Fruit fly (Drosophila melanogaster) whole organism, embryonic: ENCODE measurements around the gene spn-B.

Experiments used
- B-H2 ChIP-seq: fragments of 200-800 bp; sonication (Bioruptor generic); optimal IDR thresholded peaks from 2 replicates; lab custom pipeline; 2018; ENCODE audit warnings: missing biosample characterization, mild to moderate bottlenecking, missing genetic modification characterization
- Bgb ChIP-seq: fragments of 200-800 bp; sonication (Bioruptor generic); IDR thresholded peaks from 2 replicates; pipeline ENCODE4 v1.3.6; 2022; ENCODE audit warnings: missing biosample characterization, missing genetic modification characterization; ENCODE audit not compliant: partially characterized antibody
- CG11247 ChIP-seq: fragments of 200-800 bp; sonication (Bioruptor generic); IDR thresholded peaks from 2 replicates; pipeline ENCODE4 v1.3.6; 2022; ENCODE audit warnings: missing biosample characterization, missing genetic modification characterization
- CG11456 ChIP-seq: fragments of 200-800 bp; sonication (Bioruptor generic); IDR thresholded peaks from 3 replicates; pipeline ENCODE4 v1.3.6; 2022; ENCODE audit warnings: missing biosample characterization, missing genetic modification characterization
- CG12104 ChIP-seq: fragments of 200-800 bp; sonication (Bioruptor generic); optimal IDR thresholded peaks from 3 replicates; lab custom pipeline; 2016; ENCODE audit warnings: missing biosample characterization, missing genetic modification characterization
- CG12219 ChIP-seq: fragments of 200-800 bp; sonication (Bioruptor generic); optimal IDR thresholded peaks from 3 replicates; lab custom pipeline; 2018; ENCODE audit warnings: missing biosample characterization, mild to moderate bottlenecking, missing genetic modification characterization
- CG13424 ChIP-seq: fragments of 200-800 bp; sonication (Bioruptor generic); optimal IDR thresholded peaks from 2 replicates; lab custom pipeline; 2019; ENCODE audit warnings: missing biosample characterization, mild to moderate bottlenecking, missing genetic modification characterization, moderate library complexity
- CG13894 ChIP-seq: fragments of 200-800 bp; sonication (Bioruptor generic); optimal IDR thresholded peaks from 3 replicates; lab custom pipeline; 2018; ENCODE audit warnings: missing biosample characterization, mild to moderate bottlenecking, missing genetic modification characterization, moderate library complexity
- CG15601 ChIP-seq: fragments of 200-800 bp; sonication (Bioruptor generic); optimal IDR thresholded peaks from 3 replicates; lab custom pipeline; 2019; ENCODE audit warnings: missing biosample characterization, mild to moderate bottlenecking, missing genetic modification characterization, moderate library complexity
- CG1603 ChIP-seq: fragments of 200-800 bp; sonication (Bioruptor generic); optimal IDR thresholded peaks from 2 replicates; lab custom pipeline; 2019; ENCODE audit warnings: missing biosample characterization, mild to moderate bottlenecking, missing genetic modification characterization, moderate library complexity
- CG18262 ChIP-seq: fragments of 200-800 bp; optimal IDR thresholded peaks from 3 replicates; lab custom pipeline; 2019; ENCODE audit warnings: missing biosample characterization, mild to moderate bottlenecking, missing genetic modification characterization, moderate library complexity
- CG2120 ChIP-seq: fragments of 200-800 bp; sonication (Bioruptor generic); optimal IDR thresholded peaks from 3 replicates; lab custom pipeline; 2016; ENCODE audit warnings: missing biosample characterization, missing genetic modification characterization
- CG32772 ChIP-seq: fragments of 200-800 bp; sonication (Bioruptor generic); IDR thresholded peaks from 2 replicates; pipeline ENCODE4 v1.3.6; 2022; ENCODE audit warnings: missing biosample characterization, missing genetic modification characterization
- CG34376 ChIP-seq: fragments of 200-800 bp; sonication (Bioruptor generic); optimal IDR thresholded peaks from 2 replicates; lab custom pipeline; 2018; ENCODE audit warnings: missing biosample characterization, mild to moderate bottlenecking, missing genetic modification characterization
- CG3847 ChIP-seq: fragments of 200-800 bp; sonication (Bioruptor generic); IDR thresholded peaks from 2 replicates; pipeline ENCODE4 v1.3.6; 2022; ENCODE audit warnings: missing biosample characterization, missing genetic modification characterization
- CG4404 ChIP-seq: fragments of 200-800 bp; sonication (Bioruptor generic); IDR thresholded peaks from 2 replicates; pipeline ENCODE4 v1.3.6; 2022; ENCODE audit warnings: missing biosample characterization, missing genetic modification characterization
- CG6175 ChIP-seq: fragments of 200-800 bp; sonication (Bioruptor generic); IDR thresholded peaks from 3 replicates; pipeline ENCODE4 v1.3.6; 2022; ENCODE audit warnings: missing biosample characterization, missing genetic modification characterization
- CG6791 ChIP-seq: fragments of 200-800 bp; sonication (Bioruptor generic); IDR thresholded peaks from 3 replicates; pipeline ENCODE4 v1.3.6; 2022; ENCODE audit warnings: missing biosample characterization, missing genetic modification characterization; ENCODE audit not compliant: partially characterized antibody
- CG6813 ChIP-seq: fragments of 200-800 bp; sonication (Bioruptor generic); optimal IDR thresholded peaks from 2 replicates; lab custom pipeline; 2017; ENCODE audit warnings: missing biosample characterization, missing genetic modification characterization, mild to moderate bottlenecking, moderate library complexity, missing genetic modification reagents
- CG8359 ChIP-seq: fragments of 200-800 bp; sonication (Bioruptor generic); optimal IDR thresholded peaks from 2 replicates; lab custom pipeline; 2017; ENCODE audit warnings: missing biosample characterization, mild to moderate bottlenecking, missing genetic modification characterization, borderline replicate concordance
- CTCF ChIP-seq: fragments of 200-800 bp; sonication (Bioruptor generic); optimal IDR thresholded peaks from 2 replicates; lab custom pipeline; 2017; ENCODE audit warnings: missing biosample characterization, mild to moderate bottlenecking, missing genetic modification characterization, moderate library complexity
- Dfd ChIP-seq, 2 experiments: fragments of >200 bp; optimal IDR thresholded peaks; 2 replicates each; lab custom pipeline; 2017; ENCODE audit warnings: missing biosample characterization in 2 of 2, missing genetic modification characterization in 2 of 2
- Ets65A ChIP-seq: fragments of 200-800 bp; sonication (Bioruptor generic); peaks from one replicate; lab custom pipeline; 2016; ENCODE audit warnings: missing biosample characterization, missing genetic modification characterization
- HLH54F ChIP-seq: fragments of 200-800 bp; sonication (Bioruptor generic); optimal IDR thresholded peaks from 3 replicates; lab custom pipeline; 2016; ENCODE audit warnings: missing biosample characterization, missing genetic modification characterization
- HLHmδ ChIP-seq: fragments of 200-800 bp; sonication (Bioruptor generic); optimal IDR thresholded peaks from 2 replicates; lab custom pipeline; 2018; ENCODE audit warnings: missing biosample characterization, mild to moderate bottlenecking, missing genetic modification characterization, moderate library complexity
- Hmx ChIP-seq: fragments of 200-800 bp; sonication (Bioruptor generic); optimal IDR thresholded peaks from 2 replicates; lab custom pipeline; 2016; ENCODE audit warnings: missing biosample characterization, missing genetic modification characterization
- Hr3 ChIP-seq: fragments of 200-800 bp; sonication (Bioruptor generic); optimal IDR thresholded peaks from 3 replicates; lab custom pipeline; 2016; ENCODE audit warnings: missing biosample characterization, missing genetic modification characterization
- Lhr ChIP-seq: fragments of 200-800 bp; sonication (Bioruptor generic); optimal IDR thresholded peaks from 3 replicates; lab custom pipeline; 2017; ENCODE audit warnings: mild to moderate bottlenecking, missing biosample characterization, missing genetic modification reagents, missing genetic modification characterization
- NFAT ChIP-seq: fragments of 200-800 bp; sonication (Bioruptor generic); IDR thresholded peaks from 2 replicates; pipeline ENCODE4 v1.3.6; 2022; ENCODE audit warnings: missing biosample characterization, missing genetic modification characterization
- Six4 ChIP-seq: fragments of 200-800 bp; sonication (Bioruptor generic); optimal IDR thresholded peaks from 2 replicates; lab custom pipeline; 2016; ENCODE audit warnings: missing biosample characterization, missing genetic modification characterization
- Sox102F ChIP-seq: fragments of 200-800 bp; sonication (Bioruptor generic); optimal IDR thresholded peaks from 2 replicates; lab custom pipeline; 2018; ENCODE audit warnings: missing biosample characterization, mild to moderate bottlenecking, missing genetic modification characterization, moderate library complexity
- Trl ChIP-seq, 3 experiments: fragments of >200 bp in 2 of 3; fragments of 200-800 bp in 1 of 3; sonication (Bioruptor generic) in 1 of 3; optimal IDR thresholded peaks; 2 replicates in 1 of 3; 3 replicates in 2 of 3; lab custom pipeline; 2016 to 2017; ENCODE audit warnings: missing biosample characterization in 1 of 3, missing genetic modification characterization in 1 of 3
- Xrp1 ChIP-seq: fragments of 200-800 bp; sonication (Bioruptor generic); IDR thresholded peaks from 2 replicates; pipeline ENCODE4 v1.3.6; 2022; ENCODE audit warnings: missing biosample characterization, missing genetic modification characterization
- ara ChIP-seq: fragments of 200-800 bp; sonication (Bioruptor generic); IDR thresholded peaks from 2 replicates; pipeline ENCODE4 v1.3.6; 2022; ENCODE audit warnings: missing biosample characterization, missing genetic modification characterization
- bcd ChIP-seq: fragments of 200-800 bp; sonication (Bioruptor generic); optimal IDR thresholded peaks from 2 replicates; lab custom pipeline; 2017; ENCODE audit warnings: missing biosample characterization, mild to moderate bottlenecking, missing genetic modification characterization
- br ChIP-seq: fragments of >200 bp; optimal IDR thresholded peaks from 2 replicates; lab custom pipeline; 2017
- chif ChIP-seq, 2 experiments: fragments of 200-800 bp; sonication (Bioruptor generic); optimal IDR thresholded peaks; 3 replicates each; lab custom pipeline; 2016; ENCODE audit warnings: missing biosample characterization in 2 of 2, missing genetic modification characterization in 2 of 2
- chn ChIP-seq: fragments of 200-800 bp; sonication (Bioruptor generic); optimal IDR thresholded peaks from 2 replicates; lab custom pipeline; 2016; ENCODE audit warnings: missing biosample characterization, missing genetic modification characterization
- dm ChIP-seq: fragments of 200-800 bp; sonication (Bioruptor generic); optimal IDR thresholded peaks from 3 replicates; lab custom pipeline; 2016; ENCODE audit warnings: missing biosample characterization, missing genetic modification characterization
- dmrt99B ChIP-seq: fragments of 200-800 bp; sonication (Bioruptor generic); optimal IDR thresholded peaks from 2 replicates; lab custom pipeline; 2018; ENCODE audit warnings: missing biosample characterization, mild to moderate bottlenecking, missing genetic modification characterization, moderate library complexity
- eve ChIP-seq, 2 experiments: fragments of >200 bp; optimal IDR thresholded peaks; 2 replicates each; lab custom pipeline; 2017; ENCODE audit warnings: missing biosample characterization in 2 of 2, missing genetic modification characterization in 2 of 2
- eyg ChIP-seq: fragments of 200-800 bp; sonication (Bioruptor generic); optimal IDR thresholded peaks from 3 replicates; lab custom pipeline; 2016; ENCODE audit warnings: missing biosample characterization, missing genetic modification characterization
- fd102C ChIP-seq: fragments of 200-800 bp; sonication (Bioruptor generic); optimal IDR thresholded peaks from 2 replicates; lab custom pipeline; 2018; ENCODE audit warnings: missing biosample characterization, mild to moderate bottlenecking, missing genetic modification characterization, moderate library complexity
- gcm2 ChIP-seq: fragments of 200-800 bp; sonication (Bioruptor generic); optimal IDR thresholded peaks from 2 replicates; lab custom pipeline; 2016; ENCODE audit warnings: missing biosample characterization, missing genetic modification characterization
- ham ChIP-seq: fragments of 200-800 bp; sonication (Bioruptor generic); IDR thresholded peaks from 2 replicates; pipeline ENCODE4 v1.3.6; 2022; ENCODE audit warnings: missing biosample characterization, missing genetic modification characterization
- hb ChIP-seq: fragments of 200-800 bp; sonication (Bioruptor generic); IDR thresholded peaks from 3 replicates; pipeline ENCODE4 v1.3.6; 2022; ENCODE audit warnings: missing biosample characterization, missing genetic modification characterization; ENCODE audit not compliant: partially characterized antibody
- mirr ChIP-seq: fragments of 200-800 bp; sonication (Bioruptor generic); optimal IDR thresholded peaks from 3 replicates; lab custom pipeline; 2018; ENCODE audit warnings: missing biosample characterization, mild to moderate bottlenecking, missing genetic modification characterization
- p53 ChIP-seq: fragments of 200-800 bp; sonication (Bioruptor generic); optimal IDR thresholded peaks from 2 replicates; lab custom pipeline; 2016; ENCODE audit warnings: missing biosample characterization, missing genetic modification characterization
- sens ChIP-seq: fragments of 200-800 bp; sonication (Bioruptor generic); peaks from one replicate; lab custom pipeline; 2016; ENCODE audit warnings: missing biosample characterization, missing genetic modification characterization
- sim ChIP-seq: fragments of 200-800 bp; sonication (Bioruptor generic); IDR thresholded peaks from 2 replicates; pipeline ENCODE4 v1.3.6; 2022; ENCODE audit warnings: missing biosample characterization, missing genetic modification characterization
- slp2 ChIP-seq: fragments of 200-800 bp; sonication (Bioruptor generic); optimal IDR thresholded peaks from 2 replicates; lab custom pipeline; 2016; ENCODE audit warnings: missing biosample characterization, missing genetic modification characterization
- ssp ChIP-seq: fragments of 200-800 bp; sonication (Bioruptor generic); IDR thresholded peaks from 2 replicates; pipeline ENCODE4 v1.3.6; 2022; ENCODE audit warnings: missing biosample characterization, missing genetic modification characterization
- tin ChIP-seq: fragments of 200-800 bp; sonication (Bioruptor generic); optimal IDR thresholded peaks from 3 replicates; lab custom pipeline; 2016; ENCODE audit warnings: missing biosample characterization, missing genetic modification characterization

spn-B gene

dm6 chr3R:14311027-14311426 lies 16.8 kb upstream of the spn-B start (continued):
- TF ChIP-seq slp2 (GFP tag; lab: Kevin White, UChicago) (no peak), Six4 (GFP tag; lab: Kevin White, UChicago) (no peak), mirr (GFP tag; lab: Kevin White, UChicago) (no peak), CG11456 (GFP tag; lab: Robert Waterston, UW) (no peak), CG13894 (tag; lab: Kevin White, UChicago) (no peak), CG2120 (GFP tag; lab: Kevin White, UChicago) (peak; percentile 41), CG6175 (no peak), Xrp1 (peak; percentile 53), ssp (GFP tag; lab: Robert Waterston, UW) (no peak), Ets65A (GFP tag; lab: Kevin White, UChicago) (no peak), Bgb (no peak), sens (peak; percentile 84), CG1603 (no peak), HLH54F (GFP tag; lab: Kevin White, UChicago) (no peak), Hr3 (GFP tag; lab: Kevin White, UChicago) (no peak), Hmx (GFP tag; lab: Kevin White, UChicago) (no peak), B-H2 (GFP tag; lab: Kevin White, UChicago) (no peak), CG4404 (no peak), chif (GFP tag; optimal IDR thresholded peaks at IDR 0.05; lab: Kevin White, UChicago) (no peak), CG15601 (tag; lab: Kevin White, UChicago) (peak; percentile 5), hb (GFP tag; lab: Robert Waterston, UW) (no peak), eyg (GFP tag; lab: Kevin White, UChicago) (no peak), CG12219 (GFP tag; lab: Kevin White, UChicago) (no peak), CG12104 (GFP tag; lab: Kevin White, UChicago) (no peak), Sox102F (no peak), ara (no peak), CG13424 (tag; lab: Kevin White, UChicago) (no peak), eve (GFP tag; optimal IDR thresholded peaks at IDR 0.05; lab: Kevin White, UChicago) (no peak), Trl (optimal IDR thresholded peaks at IDR 0.05; lab: Kevin White, UChicago) (no peak), Trl (GFP tag; optimal IDR thresholded peaks at IDR 0.05; lab: Kevin White, UChicago) (no peak), CG11247 (GFP tag; lab: Robert Waterston, UW) (no peak), CG6813 (GFP tag; lab: Kevin White, UChicago) (no peak), CTCF (GFP tag; lab: Kevin White, UChicago) (no peak), NFAT (GFP tag; lab: Robert Waterston, UW) (no peak), Lhr (GFP tag; lab: Kevin White, UChicago) (no peak), dm (GFP tag; lab: Kevin White, UChicago) (no peak), CG32772 (GFP tag; lab: Robert Waterston, UW) (no peak), bcd (no peak), HLHmδ (GFP tag; lab: Kevin White, UChicago) (no peak), Dfd (GFP tag; optimal IDR thresholded peaks at IDR 0.05; lab: Kevin White, UChicago) (no peak), fd102C (GFP tag; lab: Kevin White, UChicago) (no peak), p53 (GFP tag; lab: Kevin White, UChicago) (no peak), tin (no peak), CG8359 (no peak), CG6791 (no peak), gcm2 (GFP tag; lab: Kevin White, UChicago) (no peak), ham (GFP tag; lab: Robert Waterston, UW) (no peak), chn (GFP tag; lab: Kevin White, UChicago) (no peak), dmrt99B (no peak), CG3847 (no peak), CG18262 (tag; lab: Kevin White, UChicago) (peak; percentile 51), br (lab: Kevin White, UChicago) (no peak), CG34376 (no peak), sim (GFP tag; lab: Robert Waterston, UW) (no peak)
